Worm (Caenorhabditis elegans): Measurements from ENCODE around the gene EEED8.15.

The EEED8.15 gene

ce11 chrII:5395594-5395993 lies 23.4 kb upstream of the EEED8.15 start, which contains the start of gene pink-1:
pink-1 (minus strand) TSS chrII:5395694.
- TF ChIP-seq him-1 (tag; optimal IDR thresholded peaks at IDR 0.05) (no peak), W03F9.2 (tag; optimal IDR thresholded peaks at IDR 0.05) (no peak), dao-5 (tag; optimal IDR thresholded peaks at IDR 0.05) (no peak)

DNA sequence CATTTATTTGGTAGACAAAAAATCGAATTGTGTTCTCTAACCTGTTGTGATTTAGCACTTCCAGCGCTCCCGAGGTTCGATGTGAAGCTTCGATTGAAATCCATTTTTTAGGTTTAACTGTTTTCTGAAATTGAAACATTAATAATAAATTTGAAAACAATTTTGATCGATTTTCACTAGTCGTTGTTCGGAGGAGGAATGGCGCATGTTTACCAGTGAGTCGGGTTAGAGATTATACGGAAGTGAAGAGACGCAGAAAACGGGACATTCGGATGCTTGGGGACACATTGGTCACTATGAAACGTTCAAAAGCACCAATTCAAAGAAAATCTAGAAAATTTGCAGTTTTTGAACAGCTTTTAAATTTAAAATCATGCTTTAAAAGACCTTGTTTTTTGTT lies 20.2 kb upstream of the EEED8.15 start, which contains the start of gene fbxl-3:
Gene fbxl-3 (minus strand): TSS at position 124 of the 400 bp plus-strand sequence.
- TF ChIP-seq dao-5 (tag; optimal IDR thresholded peaks at IDR 0.05), result no peak
- TF ChIP-seq him-1 (tag; optimal IDR thresholded peaks at IDR 0.05), result no peak
- no peak for TF ChIP-seq W03F9.2 (tag; optimal IDR thresholded peaks at IDR 0.05)

DNA sequence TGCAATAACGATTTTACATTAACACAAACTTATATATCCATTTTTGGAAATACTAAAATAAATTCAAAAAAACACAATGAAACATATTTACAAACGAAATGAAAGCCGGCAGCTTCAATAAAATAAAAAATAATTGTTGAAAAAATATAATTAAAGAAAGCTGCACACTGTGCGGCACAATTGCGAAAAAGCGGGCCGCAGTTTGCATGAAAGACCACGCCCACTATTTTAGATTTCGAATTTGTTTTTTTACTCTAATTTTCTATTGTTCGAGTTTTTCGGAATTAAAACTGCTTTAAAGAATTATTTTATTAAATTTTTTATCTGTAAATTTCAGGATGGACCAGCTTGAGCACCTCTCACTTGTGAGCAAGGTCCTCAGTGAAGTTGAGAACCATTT lies 19.8 kb upstream of the EEED8.15 start, which contains the start of gene mog-5:
Gene mog-5 (plus strand): TSS at position 338 of the 400 bp plus-strand sequence.
- TF ChIP-seq him-1 (tag; optimal IDR thresholded peaks at IDR 0.05), result no peak
- no peak for TF ChIP-seq dao-5 (tag; optimal IDR thresholded peaks at IDR 0.05)
- TF ChIP-seq W03F9.2 (tag; optimal IDR thresholded peaks at IDR 0.05), result no peak

DNA sequence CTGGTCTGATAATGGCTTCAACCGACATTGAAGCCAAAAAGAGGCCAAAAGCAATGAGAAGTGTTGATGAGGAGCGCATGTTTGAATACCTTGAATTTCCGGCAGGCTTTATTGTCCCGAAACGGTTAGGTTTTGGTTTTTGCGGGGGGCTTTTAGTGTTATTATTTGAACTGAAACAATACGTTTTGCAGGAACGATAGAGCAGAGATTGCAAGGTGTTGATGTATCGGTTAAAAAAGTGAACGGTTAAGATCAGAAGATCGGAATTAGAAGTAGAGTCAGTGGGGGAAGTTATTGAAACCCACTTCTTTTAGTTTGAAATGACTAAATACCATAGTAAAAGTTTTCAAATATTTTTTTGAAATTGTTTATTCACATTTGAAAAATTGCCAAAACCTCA lies 11.5 kb upstream of the EEED8.15 start, which contains the start of gene clec-141:
Gene clec-141 (minus strand): TSS at position 101 of the 400 bp plus-strand sequence.
- TF ChIP-seq W03F9.2 (tag; optimal IDR thresholded peaks at IDR 0.05), result no peak
- TF ChIP-seq him-1 (tag; optimal IDR thresholded peaks at IDR 0.05), result no peak
- no peak for TF ChIP-seq dao-5 (tag; optimal IDR thresholded peaks at IDR 0.05)

ce11 chrII:5408924-5409323 lies 10.1 kb upstream of the EEED8.15 start, which contains the start of the genes EEED8.12 and EEED8.4:
EEED8.12 (minus strand) TSS chrII:5409024.
EEED8.4 (plus strand) TSS chrII:5409319.
- TF ChIP-seq dao-5 (tag; optimal IDR thresholded peaks at IDR 0.05) (no peak), him-1 (tag; optimal IDR thresholded peaks at IDR 0.05) (no peak), W03F9.2 (tag; optimal IDR thresholded peaks at IDR 0.05) (no peak)

DNA sequence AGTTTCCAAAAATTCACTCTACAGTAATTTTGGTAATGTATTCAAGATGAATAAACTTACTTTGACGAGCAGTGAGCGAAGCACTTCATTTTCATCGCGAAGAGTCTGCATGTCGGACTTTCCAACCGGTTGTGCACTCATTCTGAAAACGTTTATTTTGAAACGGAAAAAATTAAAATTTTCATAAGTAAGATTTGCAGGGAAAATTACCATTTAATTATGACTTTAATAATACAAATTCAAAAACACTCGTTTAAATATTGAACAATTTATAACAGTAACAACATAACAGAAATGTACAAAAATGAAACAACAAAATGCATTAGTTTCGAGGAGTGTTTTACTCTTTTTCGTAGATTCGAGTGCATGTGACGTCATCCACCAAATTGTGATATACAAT lies 6.6 kb upstream of the EEED8.15 start, which contains the start of the genes EEED8.13 and EEED8.18:
Gene EEED8.13 (minus strand): TSS at position 101 of the 400 bp plus-strand sequence.
Gene EEED8.18 (minus strand): TSS at position 144 of the 400 bp plus-strand sequence.
- TF ChIP-seq him-1 (tag; optimal IDR thresholded peaks at IDR 0.05) (no peak), dao-5 (tag; optimal IDR thresholded peaks at IDR 0.05) (no peak)

DNA sequence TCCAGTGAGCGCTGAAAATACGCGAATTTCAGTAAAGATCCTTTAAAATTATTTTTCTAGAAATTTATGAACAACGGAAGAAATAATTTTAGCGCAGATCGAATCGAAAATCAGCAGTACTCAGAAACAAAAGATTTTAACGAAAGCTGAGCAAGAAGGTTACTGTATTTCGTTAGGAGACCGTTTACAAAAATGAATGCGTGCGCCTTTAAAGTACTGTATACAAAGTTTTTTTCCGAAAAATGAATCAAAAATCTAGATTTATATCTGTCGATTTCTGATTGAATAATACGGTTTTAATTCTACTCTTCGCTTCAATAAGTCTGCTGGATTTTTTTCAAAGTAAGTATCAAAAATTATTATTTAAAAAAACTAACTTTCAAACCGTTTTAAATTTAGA lies 5.0 kb upstream of the EEED8.15 start, which contains the start of the genes EEED8.14 and EEED8.3:
Gene EEED8.14 (minus strand): TSS at position 13 of the 400 bp plus-strand sequence.
Gene EEED8.3 (plus strand): TSS at position 237 of the 400 bp plus-strand sequence.
- TF ChIP-seq him-1 (tag; optimal IDR thresholded peaks at IDR 0.05), result no peak

- no peak for TF ChIP-seq dao-5 (tag; optimal IDR thresholded peaks at IDR 0.05)
- no peak for TF ChIP-seq W03F9.2 (tag; optimal IDR thresholded peaks at IDR 0.05)
- no peak for TF ChIP-seq him-1 (tag; optimal IDR thresholded peaks at IDR 0.05)
These were observed 2.7 kb upstream of the EEED8.15 start, which contains the start of gene EEED8.2 for ce11 chrII:5416204-5416764. EEED8.2 (plus strand) TSS chrII:5416714.

DNA sequence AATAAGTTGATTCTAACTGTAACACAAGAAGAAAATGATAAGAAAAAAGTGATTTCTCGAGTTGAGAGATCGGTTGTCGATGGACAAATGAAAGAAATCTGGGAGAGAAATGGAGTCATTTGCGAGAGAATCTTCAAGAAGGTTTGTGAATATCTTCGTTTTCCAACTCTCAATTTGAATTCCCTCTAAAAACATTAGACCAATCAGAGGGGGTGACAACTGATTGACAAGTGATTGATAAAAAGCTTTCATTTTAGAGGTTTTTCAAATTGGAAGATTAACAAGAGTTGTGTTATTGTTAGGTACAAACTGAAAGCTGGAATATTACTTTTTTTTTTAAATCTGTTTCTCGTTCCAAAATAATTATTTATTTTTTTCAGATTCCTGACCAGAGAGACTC lies 1.1 kb upstream of the EEED8.15 start:
- TF ChIP-seq dao-5 (tag; optimal IDR thresholded peaks at IDR 0.05) (no peak), him-1 (tag; optimal IDR thresholded peaks at IDR 0.05) (no peak), W03F9.2 (tag; optimal IDR thresholded peaks at IDR 0.05) (no peak)

ce11 chrII:5418317-5418716 lies 712 bp upstream of the EEED8.15 start:
- TF ChIP-seq dao-5 (tag; optimal IDR thresholded peaks at IDR 0.05), result no peak
- TF ChIP-seq him-1 (tag; optimal IDR thresholded peaks at IDR 0.05), result no peak
- TF ChIP-seq W03F9.2 (tag; optimal IDR thresholded peaks at IDR 0.05), result no peak

ce11 chrII:5420947-5421614 lies 2.1 kb downstream of the EEED8.15 start, which contains the start of gene tofu-6:
tofu-6 (plus strand) TSS chrII:5421248.
- no peak for TF ChIP-seq him-1 (tag; optimal IDR thresholded peaks at IDR 0.05)
- TF ChIP-seq dao-5 (tag; optimal IDR thresholded peaks at IDR 0.05), result no peak
- TF ChIP-seq W03F9.2 (tag; optimal IDR thresholded peaks at IDR 0.05), result no peak

DNA sequence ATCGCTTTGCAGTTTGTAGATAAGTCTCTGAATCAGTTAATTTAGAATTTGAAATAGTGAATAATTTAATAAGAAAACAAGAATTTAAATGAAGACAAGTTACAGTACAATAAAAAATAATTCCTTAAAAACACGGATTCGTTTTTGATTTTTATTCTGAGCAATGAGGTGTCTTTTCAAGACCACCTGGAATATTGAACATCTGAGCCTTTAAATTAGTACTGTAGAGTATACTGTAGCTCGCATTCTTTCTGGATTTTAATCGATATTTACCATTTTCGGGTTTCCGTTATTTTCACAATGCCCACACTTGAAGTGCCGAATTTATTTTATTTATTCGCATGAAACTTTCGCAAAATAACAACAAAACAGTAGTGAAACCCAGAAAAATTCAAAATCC lies 4.8 kb downstream of the EEED8.15 start, which contains the start of gene F07F6.7:
Gene F07F6.7 (minus strand): TSS at position 27 of the 400 bp plus-strand sequence.
- TF ChIP-seq dao-5 (tag; optimal IDR thresholded peaks at IDR 0.05) (no peak), him-1 (tag; optimal IDR thresholded peaks at IDR 0.05) (no peak), W03F9.2 (tag; optimal IDR thresholded peaks at IDR 0.05) (no peak)

DNA sequence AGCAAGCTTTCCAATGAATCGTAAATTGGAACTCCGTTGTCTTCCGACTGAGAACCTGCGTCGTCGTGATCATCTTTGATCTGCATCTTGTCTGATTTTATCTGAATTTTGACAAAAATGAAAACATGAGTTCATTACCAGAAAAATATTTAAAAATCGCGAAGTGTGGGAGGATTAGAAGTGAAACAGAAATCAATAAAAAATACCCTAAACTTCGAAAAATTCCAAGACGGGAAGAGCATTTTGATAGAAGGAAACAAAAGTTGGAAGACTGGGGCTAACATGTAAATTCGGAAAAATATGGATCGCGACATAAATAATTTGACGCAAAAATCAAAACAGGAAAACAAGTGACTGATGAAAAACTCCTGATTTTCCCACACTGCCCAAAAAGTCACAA lies 6.6 kb downstream of the EEED8.15 start, which contains the start of gene F07F6.8:
Gene F07F6.8 (minus strand): TSS at position 101 of the 400 bp plus-strand sequence.
- TF ChIP-seq W03F9.2 (tag; optimal IDR thresholded peaks at IDR 0.05) (no peak), him-1 (tag; optimal IDR thresholded peaks at IDR 0.05) (no peak), dao-5 (tag; optimal IDR thresholded peaks at IDR 0.05) (no peak)

DNA sequence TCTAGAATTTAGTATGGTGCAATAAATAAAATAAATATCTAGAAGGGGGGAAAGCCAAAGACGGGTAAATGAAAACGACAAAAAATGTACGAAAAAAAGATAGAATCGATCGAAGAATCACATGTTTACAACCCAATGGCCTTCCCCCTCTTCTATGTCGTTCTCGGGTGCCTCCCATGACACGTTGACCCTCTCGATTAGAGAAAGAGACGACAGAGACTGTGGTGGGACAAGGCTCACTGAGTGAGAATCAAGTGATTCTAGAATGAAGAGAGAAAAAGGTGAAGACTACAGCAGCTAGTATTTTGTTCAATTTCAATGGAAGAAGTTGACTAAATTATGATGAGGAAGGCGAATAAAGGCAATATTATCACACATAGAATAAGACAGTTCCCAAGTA lies 7.0 kb downstream of the EEED8.15 start:
- no peak for TF ChIP-seq dao-5 (tag; optimal IDR thresholded peaks at IDR 0.05)
- no peak for TF ChIP-seq W03F9.2 (tag; optimal IDR thresholded peaks at IDR 0.05)
- TF ChIP-seq him-1 (tag; optimal IDR thresholded peaks at IDR 0.05), result no peak
